Worm (Caenorhabditis elegans) whole organism, L1 larva: ENCODE results near the gene pxn-1.

Experiments
- F16B12.6 ChIP-seq: fragments of 150-350 bp; optimal IDR thresholded peaks from 2 replicates; lab custom pipeline; 2014; ENCODE audit warnings: missing biosample characterization, missing genetic modification characterization
- aha-1 ChIP-seq: fragments of 150-350 bp; optimal IDR thresholded peaks from 2 replicates; lab custom pipeline; 2014; ENCODE audit warnings: missing biosample characterization, missing genetic modification characterization
- nhr-11 ChIP-seq: fragments of 150-350 bp; optimal IDR thresholded peaks from 2 replicates; lab custom pipeline; 2014; ENCODE audit warnings: missing biosample characterization, missing genetic modification characterization
- snpc-4 ChIP-seq: fragments of 150-350 bp; optimal IDR thresholded peaks from 2 replicates; lab custom pipeline; 2014; ENCODE audit warnings: missing biosample characterization, missing genetic modification characterization
- swsn-7 ChIP-seq: sonication (generic microtip); optimal IDR thresholded peaks from 2 replicates; lab custom pipeline; 2016; ENCODE audit warnings: missing genetic modification characterization, missing compliant biosample characterization
- unc-130 ChIP-seq: fragments of 150-350 bp; optimal IDR thresholded peaks from 2 replicates; lab custom pipeline; 2017; ENCODE audit warnings: missing biosample characterization, missing genetic modification characterization, inconsistent platforms
- ztf-11 ChIP-seq, 2 experiments: sonication (generic microtip); optimal IDR thresholded peaks; 2 replicates each; lab custom pipeline; 2016 to 2017; ENCODE audit warnings: missing genetic modification characterization in 2 of 2, missing biosample characterization in 1 of 2, missing compliant biosample characterization in 1 of 2

ce11 chrV:8537031-8537430, 42.3 kb downstream of the pxn-1 start, which contains the start of gene otpl-4:
- TF ChIP-seq snpc-4 (tag; lab: Kevin White, UChicago) (no peak), ztf-11 (tag; optimal IDR thresholded peaks at IDR 0.05; lab: Kevin White, UChicago) (no peak), F16B12.6 (tag; lab: Kevin White, UChicago) (no peak), swsn-7 (tag; lab: Kevin White, UChicago) (no peak), aha-1 (tag; lab: Kevin White, UChicago) (no peak), nhr-11 (tag; lab: Kevin White, UChicago) (no peak), unc-130 (tag; lab: Kevin White, UChicago) (no peak)
